Worm (Caenorhabditis elegans) whole organism, L3 larva: ENCODE results near the gene srx-97.

Source experiments
- ceh-16 ChIP-seq: sonication (generic microtip); optimal IDR thresholded peaks from 2 replicates; lab custom pipeline; 2017; ENCODE audit warnings: missing biosample characterization, missing genetic modification characterization
- egl-27 ChIP-seq: sonication (generic microtip); optimal IDR thresholded peaks from 4 replicates; lab custom pipeline; 2017; ENCODE audit warnings: missing biosample characterization, missing genetic modification reagents, missing genetic modification characterization
- nhr-28 ChIP-seq: fragments of 150-350 bp; optimal IDR thresholded peaks from 2 replicates; lab custom pipeline; 2014; ENCODE audit warnings: missing biosample characterization, missing genetic modification characterization
- nhr-77 ChIP-seq: fragments of 150-350 bp; optimal IDR thresholded peaks from 2 replicates; lab custom pipeline; 2014; ENCODE audit warnings: missing biosample characterization, missing genetic modification characterization

- TF ChIP-seq egl-27 (tag; lab: Kevin White, UChicago) (no peak), nhr-28 (tag; lab: Kevin White, UChicago) (no peak), nhr-77 (tag; lab: Kevin White, UChicago) (no peak), ceh-16 (tag; lab: Kevin White, UChicago) (no peak)
Observed at ce11 chrII:3688333-3688732, 19.1 kb upstream of the srx-97 start, which contains the start of gene ifas-1.
